Worm (Caenorhabditis elegans) whole organism, mixed stage, embryonic: ENCODE measurements around the gene F14H3.4.

Experiments used
- lin-13 ChIP-seq: fragments of 150-350 bp; optimal IDR thresholded peaks from 2 replicates; lab custom pipeline; 2014; ENCODE audit warnings: missing biosample characterization, missing genetic modification characterization
- snpc-4 ChIP-seq: fragments of 150-350 bp; optimal IDR thresholded peaks from 2 replicates; lab custom pipeline; 2014; ENCODE audit warnings: missing biosample characterization, missing genetic modification characterization
- unc-62 ChIP-seq: fragments of 150-350 bp; optimal IDR thresholded peaks from 2 replicates; lab custom pipeline; 2014; ENCODE audit warnings: missing biosample characterization, missing genetic modification reagents, missing genetic modification characterization

DNA sequence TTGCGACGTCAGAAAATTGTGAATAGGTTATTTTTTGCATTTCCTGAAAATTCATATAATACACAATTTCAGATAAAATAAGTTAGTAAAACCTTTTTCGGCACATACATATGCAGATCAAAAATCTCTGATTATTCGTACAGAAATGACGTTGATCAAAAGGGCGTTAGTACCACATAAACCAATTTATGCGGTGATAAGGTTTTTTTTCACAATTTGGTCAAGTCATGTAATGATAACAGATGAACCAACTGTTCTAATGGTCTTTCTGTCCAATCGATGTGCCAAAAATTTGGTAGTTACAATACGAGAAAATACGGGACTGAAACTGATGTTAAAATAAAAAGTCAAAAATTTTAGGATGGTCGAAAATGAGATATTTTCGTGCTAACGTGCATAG lies 25.2 kb upstream of the F14H3.4 start:
- TF ChIP-seq snpc-4 (tag; lab: Kevin White, UChicago) (no peak), lin-13 (tag; lab: Kevin White, UChicago) (no peak), unc-62 (GFP tag; lab: Kevin White, UChicago) (no peak)
